Fruit fly (Drosophila melanogaster) whole organism, wandering third instar larva: ENCODE data around the gene CG43630.

Experiments
- Abd-B ChIP-seq: fragments of >200 bp; optimal IDR thresholded peaks from 2 replicates; lab custom pipeline; 2017; ENCODE audit warnings: missing biosample characterization, missing genetic modification characterization
- CG32264 ChIP-seq: fragments of 200-800 bp; sonication (Bioruptor generic); optimal IDR thresholded peaks from 2 replicates; lab custom pipeline; 2016; ENCODE audit warnings: missing biosample characterization, missing genetic modification characterization
- CG9705 ChIP-seq: fragments of 200-800 bp; sonication (Bioruptor generic); optimal IDR thresholded peaks from 2 replicates; lab custom pipeline; 2018; ENCODE audit warnings: missing biosample characterization, mild to moderate bottlenecking, missing genetic modification characterization
- CrebA ChIP-seq: fragments of 200-800 bp; sonication (Bioruptor generic); optimal IDR thresholded peaks from 2 replicates; lab custom pipeline; 2016; ENCODE audit warnings: missing biosample characterization, mild to moderate bottlenecking, missing genetic modification characterization, borderline replicate concordance
- Dfd ChIP-seq: fragments of >200 bp; optimal IDR thresholded peaks from 2 replicates; lab custom pipeline; 2017; ENCODE audit warnings: missing biosample characterization, missing genetic modification characterization
- Dif ChIP-seq: fragments of 200-275, 200-300 bp; sonication (Bioruptor generic); optimal IDR thresholded peaks from 2 replicates; lab custom pipeline; 2018; ENCODE audit warnings: missing biosample characterization, missing genetic modification characterization; ENCODE audit not compliant: partially characterized antibody
- GATAd ChIP-seq: sonication (Bioruptor generic); optimal IDR thresholded peaks from 2 replicates; lab custom pipeline; 2016; ENCODE audit warnings: missing biosample characterization, missing genetic modification characterization
- HLH106 ChIP-seq: fragments of 200-800 bp; optimal IDR thresholded peaks from 3 replicates; lab custom pipeline; 2019; ENCODE audit warnings: missing biosample characterization, mild to moderate bottlenecking, missing genetic modification characterization, moderate library complexity
- Hnf4 ChIP-seq: fragments of 200-800 bp; sonication (Bioruptor generic); optimal IDR thresholded peaks from 2 replicates; lab custom pipeline; 2016; ENCODE audit warnings: missing biosample characterization, mild to moderate bottlenecking, missing genetic modification characterization
- Hr78 ChIP-seq: fragments of >200 bp; optimal IDR thresholded peaks from 2 replicates; lab custom pipeline; 2017; ENCODE audit warnings: missing biosample characterization, missing genetic modification characterization
- Hr83 ChIP-seq: fragments of 200-300 bp; sonication (Bioruptor generic); optimal IDR thresholded peaks from 2 replicates; lab custom pipeline; 2016; ENCODE audit warnings: missing biosample characterization, mild to moderate bottlenecking, missing genetic modification characterization, moderate library complexity; ENCODE audit not compliant: poor library complexity, severe bottlenecking
- Jra ChIP-seq: sonication (Bioruptor generic); optimal IDR thresholded peaks from 2 replicates; lab custom pipeline; 2016; ENCODE audit warnings: missing biosample characterization, missing genetic modification characterization
- Mio ChIP-seq: sonication (Bioruptor generic); optimal IDR thresholded peaks from 2 replicates; lab custom pipeline; 2016; ENCODE audit warnings: missing biosample characterization, missing genetic modification characterization
- Myc ChIP-seq: fragments of >200 bp; optimal IDR thresholded peaks from 2 replicates; lab custom pipeline; 2017
- N ChIP-seq: fragments of >200 bp; optimal IDR thresholded peaks from 2 replicates; lab custom pipeline; 2018; ENCODE audit warnings: missing biosample characterization, missing external identifiers, missing genetic modification characterization
- OdsH ChIP-seq: fragments of 200-800 bp; sonication (Bioruptor generic); optimal IDR thresholded peaks from 2 replicates; lab custom pipeline; 2016; ENCODE audit warnings: missing biosample characterization, mild to moderate bottlenecking, missing genetic modification characterization
- Rel ChIP-seq, 2 experiments: fragments of 200-800 bp; sonication (Bioruptor generic) in 1 of 2; optimal IDR thresholded peaks; 2 replicates in 1 of 2; 3 replicates in 1 of 2; lab custom pipeline; 2016 to 2019; ENCODE audit warnings: mild to moderate bottlenecking in 2 of 2, missing biosample characterization in 2 of 2, missing genetic modification characterization in 2 of 2, moderate library complexity in 1 of 2
- Sp1 ChIP-seq: fragments of 200-800 bp; sonication (Bioruptor generic); optimal IDR thresholded peaks from 3 replicates; lab custom pipeline; 2019; ENCODE audit warnings: missing biosample characterization, mild to moderate bottlenecking, missing genetic modification characterization, moderate library complexity
- Vsx2 ChIP-seq: fragments of 200-300, 225-300 bp; sonication (Bioruptor generic); optimal IDR thresholded peaks from 2 replicates; lab custom pipeline; 2018; ENCODE audit warnings: missing biosample characterization, missing genetic modification characterization; ENCODE audit not compliant: partially characterized antibody
- br ChIP-seq: fragments of 200-800 bp; sonication (Bioruptor generic); optimal IDR thresholded peaks from 2 replicates; lab custom pipeline; 2016; ENCODE audit warnings: missing biosample characterization, missing genetic modification characterization
- brk ChIP-seq: fragments of 200-800 bp; sonication (Bioruptor generic); optimal IDR thresholded peaks from 2 replicates; lab custom pipeline; 2016; ENCODE audit warnings: missing biosample characterization, mild to moderate bottlenecking, missing genetic modification characterization
- dl ChIP-seq, 2 experiments: fragments of 175-275, 200-275 bp in 1 of 2; fragments of 200-275 bp in 1 of 2; sonication (Bioruptor generic); optimal IDR thresholded peaks; lab custom pipeline; 2018; ENCODE audit warnings: mild to moderate bottlenecking in 2 of 2, missing biosample characterization in 2 of 2, missing genetic modification characterization in 2 of 2, moderate library complexity in 2 of 2; ENCODE audit not compliant: partially characterized antibody in 2 of 2, insufficient read depth in 1 of 2
- dmrt93B ChIP-seq: fragments of 200-800 bp; sonication (Bioruptor generic); optimal IDR thresholded peaks from 2 replicates; lab custom pipeline; 2018; ENCODE audit warnings: missing biosample characterization, mild to moderate bottlenecking, missing genetic modification characterization
- dsf ChIP-seq: sonication (Bioruptor generic); optimal IDR thresholded peaks from 2 replicates; lab custom pipeline; 2016; ENCODE audit warnings: missing biosample characterization, missing genetic modification characterization, borderline replicate concordance
- ey ChIP-seq: fragments of 200-800 bp; sonication (Bioruptor generic); optimal IDR thresholded peaks from 2 replicates; lab custom pipeline; 2016; ENCODE audit warnings: missing biosample characterization, missing genetic modification characterization
- foxo ChIP-seq, 2 experiments: fragments of 200-800 bp; sonication (Bioruptor generic); optimal IDR thresholded peaks; 2 replicates in 1 of 2; 3 replicates in 1 of 2; lab custom pipeline; 2016 to 2017; ENCODE audit warnings: missing biosample characterization in 2 of 2, missing genetic modification characterization in 2 of 2
- fru ChIP-seq: fragments of 200-800 bp; sonication (Bioruptor generic); optimal IDR thresholded peaks from 3 replicates; lab custom pipeline; 2016; ENCODE audit warnings: missing biosample characterization, mild to moderate bottlenecking, missing genetic modification characterization
- h ChIP-seq: fragments of 200-800 bp; sonication (Bioruptor generic); optimal IDR thresholded peaks from 3 replicates; lab custom pipeline; 2016; ENCODE audit warnings: missing biosample characterization, mild to moderate bottlenecking, missing genetic modification characterization
- jim ChIP-seq: fragments of 175-275, 200-325 bp; sonication (Bioruptor generic); optimal IDR thresholded peaks from 2 replicates; lab custom pipeline; 2016; ENCODE audit warnings: missing biosample characterization, mild to moderate bottlenecking, missing genetic modification characterization
- lola ChIP-seq: fragments of >200 bp; optimal IDR thresholded peaks from 2 replicates; lab custom pipeline; 2017; ENCODE audit warnings: missing biosample characterization, missing genetic modification characterization
- pan ChIP-seq: fragments of >200 bp; optimal IDR thresholded peaks from 2 replicates; lab custom pipeline; 2017
- psq ChIP-seq: fragments of 200-800 bp; sonication (Bioruptor generic); optimal IDR thresholded peaks from 3 replicates; lab custom pipeline; 2017; ENCODE audit warnings: missing biosample characterization, mild to moderate bottlenecking, missing genetic modification characterization, moderate library complexity
- rgr ChIP-seq: fragments of 200-800 bp; sonication (Bioruptor generic); optimal IDR thresholded peaks from 3 replicates; lab custom pipeline; 2016; ENCODE audit warnings: missing biosample characterization, mild to moderate bottlenecking, missing genetic modification characterization
- sage ChIP-seq: fragments of 200-800 bp; sonication (Bioruptor generic); optimal IDR thresholded peaks from 2 replicates; lab custom pipeline; 2016; ENCODE audit warnings: missing biosample characterization, mild to moderate bottlenecking, missing genetic modification characterization
- sv ChIP-seq: fragments of 200-800 bp; sonication (Bioruptor generic); optimal IDR thresholded peaks from 3 replicates; lab custom pipeline; 2016; ENCODE audit warnings: missing biosample characterization, missing genetic modification characterization
- tai ChIP-seq: sonication (Bioruptor generic); optimal IDR thresholded peaks from 2 replicates; lab custom pipeline; 2016; ENCODE audit warnings: missing biosample characterization, missing genetic modification characterization
- usp ChIP-seq: fragments of >200 bp; optimal IDR thresholded peaks from 2 replicates; lab custom pipeline; 2017; ENCODE audit warnings: missing biosample characterization, missing genetic modification characterization
- woc ChIP-seq: sonication (Bioruptor generic); optimal IDR thresholded peaks from 2 replicates; lab custom pipeline; 2016; ENCODE audit warnings: missing biosample characterization, mild to moderate bottlenecking, missing genetic modification characterization

Gene CG43630

DNA sequence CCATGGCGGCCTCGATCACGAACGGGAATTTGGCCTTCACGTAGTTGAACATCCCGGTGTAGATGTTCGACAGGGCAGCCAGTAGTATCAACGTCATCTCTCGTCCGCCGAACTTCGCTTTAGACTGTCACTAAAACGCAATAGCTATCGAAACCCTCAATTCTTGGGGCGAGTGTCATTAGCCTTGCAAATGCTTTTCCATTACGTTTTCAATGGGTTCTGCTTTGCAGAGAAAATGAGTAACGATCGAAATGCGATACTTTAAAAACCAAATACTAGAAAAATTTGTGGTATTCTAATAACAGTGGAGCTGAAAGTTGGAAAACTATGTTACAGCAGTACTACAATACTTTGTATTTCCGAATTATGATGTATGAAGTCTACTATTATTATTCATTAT is at the start of gene CG43630:
TSS of gene CG43630 (minus strand) at position 101 of the 400 bp plus-strand sequence.
- TF ChIP-seq psq (GFP tag; lab: Kevin White, UChicago): no peak
- TF ChIP-seq CG9705: no peak
- no peak for TF ChIP-seq dmrt93B (GFP tag; lab: Kevin White, UChicago)
- TF ChIP-seq pan (lab: Kevin White, UChicago): no peak
- TF ChIP-seq dsf: no peak
- no peak for TF ChIP-seq foxo (GFP tag; optimal IDR thresholded peaks at IDR 0.05; lab: Kevin White, UChicago)
- TF ChIP-seq, all 38 proteins: peak for 0

DNA sequence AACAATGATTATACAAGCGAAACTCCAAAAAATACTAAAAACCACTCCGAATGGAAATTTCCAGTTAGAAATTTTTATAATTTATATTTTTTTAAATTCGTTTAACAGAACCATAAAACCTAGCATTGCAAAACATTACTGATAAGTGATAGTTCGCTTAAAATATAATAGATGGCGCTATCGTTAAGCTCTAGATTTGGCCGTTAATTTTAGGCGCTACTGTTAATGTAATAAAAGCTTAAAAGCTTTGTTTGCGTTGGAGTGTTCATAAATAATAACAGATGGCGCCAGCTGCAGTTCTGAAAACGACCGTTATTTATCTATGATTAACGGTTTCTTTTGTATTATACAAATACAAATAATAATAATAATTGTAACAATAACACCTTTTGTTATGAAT is 47.7 kb upstream of the CG43630 start:
- TF ChIP-seq Jra (GFP tag; lab: Kevin White, UChicago) (no peak), ey (GFP tag; lab: Kevin White, UChicago) (no peak), psq (GFP tag; lab: Kevin White, UChicago) (no peak), Hnf4 (peak; percentile 8), Sp1 (no peak), br (GFP tag; lab: Kevin White, UChicago) (peak; percentile 19), h (GFP tag; lab: Kevin White, UChicago) (peak; percentile 25), Vsx2 (no peak), sage (GFP tag; lab: Kevin White, UChicago) (peak; percentile 24), brk (GFP tag; lab: Kevin White, UChicago) (peak; percentile 71), jim (no peak), Hr78 (GFP tag; lab: Kevin White, UChicago) (no peak), fru (GFP tag; lab: Kevin White, UChicago) (no peak), OdsH (GFP tag; lab: Kevin White, UChicago) (peak; percentile 9), HLH106 (tag; lab: Kevin White, UChicago) (no peak), rgr (GFP tag; lab: Kevin White, UChicago) (peak; percentile 16), CG32264 (GFP tag; lab: Kevin White, UChicago) (no peak), dl (GFP tag; optimal IDR thresholded peaks at IDR 0.05; lab: Kevin White, UChicago; ENCODE audit: insufficient read depth in 1 of 2, partially characterized antibody in 2 of 2) (no peak), sv (no peak), CG9705 (no peak), Mio (GFP tag; lab: Kevin White, UChicago) (no peak), CrebA (GFP tag; lab: Kevin White, UChicago) (peak; percentile 34), Dfd (GFP tag; lab: Kevin White, UChicago) (no peak), pan (lab: Kevin White, UChicago) (no peak), usp (GFP tag; lab: Kevin White, UChicago) (no peak), woc (GFP tag; lab: Kevin White, UChicago) (no peak), Rel (GFP tag; optimal IDR thresholded peaks at IDR 0.05; lab: Kevin White, UChicago) (no peak), Rel (tag; optimal IDR thresholded peaks at IDR 0.05; lab: Kevin White, UChicago) (no peak), tai (no peak), Dif (GFP tag; lab: Kevin White, UChicago) (no peak), foxo (GFP tag; optimal IDR thresholded peaks at IDR 0.05; lab: Kevin White, UChicago) (peak in 1 of 2 experiments; percentile 2), N (GFP tag; lab: Kevin White, UChicago) (no peak), dmrt93B (GFP tag; lab: Kevin White, UChicago) (no peak), GATAd (GFP tag; lab: Kevin White, UChicago) (no peak), Abd-B (GFP tag; lab: Kevin White, UChicago) (no peak), lola (GFP tag; lab: Kevin White, UChicago) (no peak), dsf (no peak), Myc (lab: Kevin White, UChicago) (peak; percentile 54), Hr83 (GFP tag; lab: Kevin White, UChicago) (peak; percentile 45)

- TF ChIP-seq br (GFP tag; lab: Kevin White, UChicago) (peak; percentile 17), sv (no peak), Hnf4 (peak; percentile 30), Jra (GFP tag; lab: Kevin White, UChicago) (peak; percentile 38), fru (GFP tag; lab: Kevin White, UChicago) (peak; percentile 52), Sp1 (peak; percentile 76), Rel (GFP tag; optimal IDR thresholded peaks at IDR 0.05; lab: Kevin White, UChicago) (no peak), Rel (tag; optimal IDR thresholded peaks at IDR 0.05; lab: Kevin White, UChicago) (peak; percentile 32), Hr83 (GFP tag; lab: Kevin White, UChicago) (no peak), psq (GFP tag; lab: Kevin White, UChicago) (peak; percentile 50), jim (no peak), HLH106 (tag; lab: Kevin White, UChicago) (peak; percentile 80), woc (GFP tag; lab: Kevin White, UChicago) (peak; percentile 32), Dfd (GFP tag; lab: Kevin White, UChicago) (no peak), ey (GFP tag; lab: Kevin White, UChicago) (peak; percentile 23), usp (GFP tag; lab: Kevin White, UChicago) (no peak), pan (lab: Kevin White, UChicago) (no peak), Myc (lab: Kevin White, UChicago) (no peak), h (GFP tag; lab: Kevin White, UChicago) (peak; percentile 69), dl (GFP tag; optimal IDR thresholded peaks at IDR 0.05; lab: Kevin White, UChicago; ENCODE audit: insufficient read depth in 1 of 2, partially characterized antibody in 2 of 2) (no peak), dmrt93B (GFP tag; lab: Kevin White, UChicago) (peak; percentile 29), CG9705 (peak; percentile 17), dsf (no peak), Hr78 (GFP tag; lab: Kevin White, UChicago) (no peak), rgr (GFP tag; lab: Kevin White, UChicago) (peak; percentile 51), sage (GFP tag; lab: Kevin White, UChicago) (no peak), lola (GFP tag; lab: Kevin White, UChicago) (no peak), OdsH (GFP tag; lab: Kevin White, UChicago) (peak; percentile 58), CG32264 (GFP tag; lab: Kevin White, UChicago) (no peak), foxo (GFP tag; optimal IDR thresholded peaks at IDR 0.05; lab: Kevin White, UChicago) (peak in 1 of 2 experiments; percentile 69), brk (GFP tag; lab: Kevin White, UChicago) (peak; percentile 18)
These were observed 46.4 kb upstream of the CG43630 start, which contains the start of gene Men for dm6 chr3R:12722392-12722914. TSS of gene Men (minus strand) at chr3R:12722442.
